Fruit fly (Drosophila melanogaster): ENCODE data around the gene Dd.

The Dd gene

dm6 chrX:21333135-21333534, 9.3 kb upstream of the Dd start:
- TF ChIP-seq ss (GFP tag; optimal IDR thresholded peaks at IDR 0.05) (no peak), CG7368 (GFP tag; optimal IDR thresholded peaks at IDR 0.05) (no peak), Sox102F (GFP tag; optimal IDR thresholded peaks at IDR 0.05) (no peak), svp (GFP tag) (no peak), salr (GFP tag; optimal IDR thresholded peaks at IDR 0.05) (no peak)

dm6 chrX:21323171-21323695, 576 bp downstream of the Dd start:
- TF ChIP-seq svp (GFP tag): peak; percentile 63
- no peak for TF ChIP-seq CG16779 (tag; optimal IDR thresholded peaks at IDR 0.05)
- no peak for TF ChIP-seq CG11762 (GFP tag; optimal IDR thresholded peaks at IDR 0.05; ENCODE audit: insufficient read depth)
- no peak for TF ChIP-seq dsx (GFP tag; optimal IDR thresholded peaks at IDR 0.05; ENCODE audit: poor library complexity, severe bottlenecking)
- TF ChIP-seq CG6163 (GFP tag; IDR thresholded peaks at IDR 0.05): peak; percentile 24; the same call in 2 of the 3 replicates
- 0 out of 2 replicates have a peak, but pooled peaks have one; percentile 7 for TF ChIP-seq CG15336 (GFP tag; IDR thresholded peaks at IDR 0.05)
- no peak for TF ChIP-seq CG31627 (GFP tag; optimal IDR thresholded peaks at IDR 0.05)
- TF ChIP-seq Eip78C (GFP tag): peak; percentile 43
- TF ChIP-seq CG1621 (tag; optimal IDR thresholded peaks at IDR 0.05): peak; percentile 39
- peak; percentile 27 to 36 for TF ChIP-seq ss (GFP tag; optimal IDR thresholded peaks at IDR 0.05)
- TF ChIP-seq spab (GFP tag; optimal IDR thresholded peaks at IDR 0.05): no peak
- TF ChIP-seq salr (GFP tag; optimal IDR thresholded peaks at IDR 0.05): no peak
- TF ChIP-seq topi (GFP tag; optimal IDR thresholded peaks at IDR 0.05): no peak

dm6 chrX:21322289-21322981, 1.4 kb downstream of the Dd start:
- TF ChIP-seq net (GFP tag; optimal IDR thresholded peaks at IDR 0.05): no peak
- TF ChIP-seq CG6276 (GFP tag; optimal IDR thresholded peaks at IDR 0.05): peak; percentile 44
- TF ChIP-seq CG8319 (GFP tag; optimal IDR thresholded peaks at IDR 0.05): no peak
- no peak for TF ChIP-seq CG10631 (GFP tag; optimal IDR thresholded peaks at IDR 0.05)
- no peak for TF ChIP-seq CG16779 (tag; optimal IDR thresholded peaks at IDR 0.05)
- TF ChIP-seq CG9139 (GFP tag; optimal IDR thresholded peaks at IDR 0.05): no peak
- TF ChIP-seq Smox (GFP tag; optimal IDR thresholded peaks at IDR 0.05): no peak
- TF ChIP-seq lz (GFP tag; optimal IDR thresholded peaks at IDR 0.05): no peak
- TF ChIP-seq Ets21C (GFP tag; optimal IDR thresholded peaks at IDR 0.05): no peak
- TF ChIP-seq Blimp-1 (GFP tag; optimal IDR thresholded peaks at IDR 0.05): peak; percentile 5
- TF ChIP-seq CG6792 (GFP tag; optimal IDR thresholded peaks at IDR 0.05): no peak
- TF ChIP-seq OdsH (GFP tag; optimal IDR thresholded peaks at IDR 0.05): no peak
- no peak for TF ChIP-seq Sox14 (GFP tag; optimal IDR thresholded peaks at IDR 0.05)
- TF ChIP-seq vri (GFP tag; optimal IDR thresholded peaks at IDR 0.05): no peak
- TF ChIP-seq ss (GFP tag; optimal IDR thresholded peaks at IDR 0.05): peak in 1 of 2 experiments; percentile 39
- no peak for TF ChIP-seq CG6808 (GFP tag; optimal IDR thresholded peaks at IDR 0.05)
- no peak for TF ChIP-seq CG8632 (GFP tag; optimal IDR thresholded peaks at IDR 0.05)
- TF ChIP-seq CG7368 (GFP tag; optimal IDR thresholded peaks at IDR 0.05): peak; percentile 1
- peak; percentile 18; the same call in 1 of the 2 replicates for TF ChIP-seq CG15336 (GFP tag; IDR thresholded peaks at IDR 0.05)
- 0 out of 3 replicates have a peak, but pooled peaks have one; percentile 22 for TF ChIP-seq eg (GFP tag; IDR thresholded peaks at IDR 0.05)
- no peak for TF ChIP-seq acj6 (GFP tag; optimal IDR thresholded peaks at IDR 0.05)
- TF ChIP-seq svp (GFP tag): peak; percentile 79
- no peak for TF ChIP-seq CG1621 (tag; optimal IDR thresholded peaks at IDR 0.05)
- no peak for TF ChIP-seq Eip78C (GFP tag)
- TF ChIP-seq fd59A (GFP tag; optimal IDR thresholded peaks at IDR 0.05): no peak
- TF ChIP-seq CG32006 (GFP tag; optimal IDR thresholded peaks at IDR 0.05): no peak
- TF ChIP-seq CG10669 (GFP tag; optimal IDR thresholded peaks at IDR 0.05): peak; percentile 52
- no peak for TF ChIP-seq Eip93F (GFP tag; optimal IDR thresholded peaks at IDR 0.05)
- TF ChIP-seq dac (GFP tag; optimal IDR thresholded peaks at IDR 0.05): no peak
- TF ChIP-seq spab (GFP tag; optimal IDR thresholded peaks at IDR 0.05): no peak
- TF ChIP-seq CG3919 (GFP tag; optimal IDR thresholded peaks at IDR 0.05): peak; percentile 26
- TF ChIP-seq Sox15 (GFP tag; optimal IDR thresholded peaks at IDR 0.05): no peak
- no peak for TF ChIP-seq salr (GFP tag; optimal IDR thresholded peaks at IDR 0.05)
- no peak for TF ChIP-seq Lpt (GFP tag; optimal IDR thresholded peaks at IDR 0.05)
- TF ChIP-seq CG31627 (GFP tag; optimal IDR thresholded peaks at IDR 0.05): no peak
- peak; percentile 49 for TF ChIP-seq topi (GFP tag; optimal IDR thresholded peaks at IDR 0.05)
- peak; percentile 19 for TF ChIP-seq CG11762 (GFP tag; optimal IDR thresholded peaks at IDR 0.05; ENCODE audit: insufficient read depth)
- TF ChIP-seq CG11294 (GFP tag; IDR thresholded peaks at IDR 0.05): no peak; the same call in 1 of the 2 replicates
- peak; percentile 36 for TF ChIP-seq cyc (GFP tag; optimal IDR thresholded peaks at IDR 0.05)
- no peak for TF ChIP-seq esn (GFP tag; optimal IDR thresholded peaks at IDR 0.05)
- TF ChIP-seq Hr38 (GFP tag; optimal IDR thresholded peaks at IDR 0.05): no peak
